Worm (Caenorhabditis elegans) whole organism, mixed stage, embryonic: ENCODE data around the gene dnj-17.

Source experiments
- M03D4.4 ChIP-seq: sonication (generic microtip); optimal IDR thresholded peaks from 2 replicates; lab custom pipeline; 2017; ENCODE audit warnings: mild to moderate bottlenecking, missing genetic modification characterization, missing compliant biosample characterization
- bed-3 ChIP-seq: fragments of 200-800 bp; sonication (Bioruptor generic); optimal IDR thresholded peaks from 3 replicates; lab custom pipeline; 2018; ENCODE audit warnings: mild to moderate bottlenecking, missing genetic modification characterization, moderate library complexity, missing compliant biosample characterization
- elt-3 ChIP-seq: fragments of 150-350 bp; optimal IDR thresholded peaks from 2 replicates; lab custom pipeline; 2014; ENCODE audit warnings: missing biosample characterization, missing genetic modification characterization
- ham-2 ChIP-seq: fragments of 200-800 bp; sonication (Bioruptor generic); optimal IDR thresholded peaks from 2 replicates; lab custom pipeline; 2018; ENCODE audit warnings: mild to moderate bottlenecking, missing genetic modification characterization, missing compliant biosample characterization
- nhr-237 ChIP-seq: fragments of 150-350 bp; optimal IDR thresholded peaks from 2 replicates; lab custom pipeline; 2014; ENCODE audit warnings: missing biosample characterization, missing genetic modification characterization
- nhr-76 ChIP-seq: sonication (generic microtip); optimal IDR thresholded peaks from 2 replicates; lab custom pipeline; 2017; ENCODE audit warnings: missing biosample characterization, missing genetic modification characterization
- pha-4 ChIP-seq: fragments of 150-350 bp; optimal IDR thresholded peaks from 2 replicates; lab custom pipeline; 2018; ENCODE audit warnings: missing biosample characterization, missing genetic modification reagents, missing genetic modification characterization
- snpc-4 ChIP-seq: fragments of 150-350 bp; optimal IDR thresholded peaks from 2 replicates; lab custom pipeline; 2014; ENCODE audit warnings: missing biosample characterization, missing genetic modification characterization
- unc-39 ChIP-seq: fragments of 150-350 bp; optimal IDR thresholded peaks from 2 replicates; lab custom pipeline; 2014; ENCODE audit warnings: missing biosample characterization, missing genetic modification characterization
- zip-8 ChIP-seq: fragments of 150-350 bp; optimal IDR thresholded peaks from 2 replicates; lab custom pipeline; 2014; ENCODE audit warnings: missing biosample characterization, missing genetic modification characterization

- no peak for TF ChIP-seq bed-3 (GFP tag; lab: Kevin White, UChicago)
- TF ChIP-seq snpc-4 (tag; lab: Kevin White, UChicago) = no peak
- no peak for TF ChIP-seq M03D4.4 (tag; lab: Kevin White, UChicago)
- no peak for TF ChIP-seq nhr-237 (tag; lab: Kevin White, UChicago)
- no peak for TF ChIP-seq zip-8 (tag; lab: Kevin White, UChicago)
- no peak for TF ChIP-seq unc-39 (tag; lab: Kevin White, UChicago)
- TF ChIP-seq pha-4 (tag; lab: Kevin White, UChicago) = no peak
- no peak for TF ChIP-seq ham-2 (GFP tag; lab: Kevin White, UChicago)
- no peak for TF ChIP-seq elt-3
- no peak for TF ChIP-seq nhr-76 (tag; lab: Kevin White, UChicago)
Observed at ce11 chrIII:13429668-13430067, 36.5 kb upstream of the dnj-17 start, which contains the start of gene bli-5.
